Fruit fly (Drosophila melanogaster) Kc167 (cell line): Measurements from ENCODE around the gene mRpL37.

Source experiments
- Myc ChIP-seq: fragments of >200 bp; optimal IDR thresholded peaks from 2 replicates; lab custom pipeline; 2017; ENCODE audit warnings: missing external identifiers
- Sin3A ChIP-seq: fragments of >200 bp; optimal IDR thresholded peaks from 2 replicates; lab custom pipeline; 2018; ENCODE audit warnings: missing external identifiers
- h ChIP-seq: fragments of >200 bp; optimal IDR thresholded peaks from 3 replicates; lab custom pipeline; 2018; ENCODE audit warnings: missing external identifiers
- insv ChIP-seq: fragments of >200 bp; optimal IDR thresholded peaks from 3 replicates; lab custom pipeline; 2018; ENCODE audit warnings: missing external identifiers
- psq ChIP-seq: fragments of >200 bp; optimal IDR thresholded peaks from 2 replicates; lab custom pipeline; 2017; ENCODE audit warnings: missing external identifiers
- ttk ChIP-seq: sonication (Bioruptor generic); optimal IDR thresholded peaks from 2 replicates; lab custom pipeline; 2017; ENCODE audit warnings: missing external identifiers

The mRpL37 gene

dm6 chr3R:10778151-10778550 is 5.7 kb downstream of the mRpL37 start:
- TF ChIP-seq h (lab: Kevin White, UChicago), result no peak
- TF ChIP-seq Sin3A (lab: Kevin White, UChicago), result no peak
- no peak for TF ChIP-seq insv
- TF ChIP-seq ttk, result no peak
- no peak for TF ChIP-seq Myc (lab: Kevin White, UChicago)
- TF ChIP-seq psq (lab: Kevin White, UChicago), result no peak

DNA sequence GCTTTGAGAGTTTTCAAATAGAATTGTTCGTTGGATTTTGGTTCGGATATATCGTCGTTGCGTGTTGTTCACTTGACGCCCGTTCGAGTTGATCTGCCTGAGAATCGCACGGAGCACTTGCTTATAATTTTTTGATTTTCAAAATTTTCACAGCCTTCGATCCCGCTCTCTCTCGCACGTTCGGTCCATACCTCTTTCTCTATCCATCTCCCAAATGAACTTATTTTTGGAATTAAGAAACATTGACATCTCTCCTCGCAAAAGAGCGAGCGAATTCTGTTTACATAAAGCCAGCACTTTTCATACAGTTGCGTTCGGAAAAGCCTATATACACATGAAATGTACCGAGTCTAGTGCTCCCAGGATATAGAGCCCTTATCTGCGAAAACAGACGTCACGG is 6.6 kb downstream of the mRpL37 start, which contains the start of the genes CG45076, CG45078 and fau:
Gene CG45076, minus strand, starts transcription at position 101 of the 400 bp plus-strand sequence.
Gene CG45078, minus strand, starts transcription at position 101 of the 400 bp plus-strand sequence.
Gene fau, minus strand, starts transcription at position 101 of the 400 bp plus-strand sequence.
- TF ChIP-seq psq (lab: Kevin White, UChicago), result no peak
- TF ChIP-seq Sin3A (lab: Kevin White, UChicago), result no peak
- no peak for TF ChIP-seq Myc (lab: Kevin White, UChicago)
- TF ChIP-seq h (lab: Kevin White, UChicago), result no peak
- no peak for TF ChIP-seq ttk
- no peak for TF ChIP-seq insv

DNA sequence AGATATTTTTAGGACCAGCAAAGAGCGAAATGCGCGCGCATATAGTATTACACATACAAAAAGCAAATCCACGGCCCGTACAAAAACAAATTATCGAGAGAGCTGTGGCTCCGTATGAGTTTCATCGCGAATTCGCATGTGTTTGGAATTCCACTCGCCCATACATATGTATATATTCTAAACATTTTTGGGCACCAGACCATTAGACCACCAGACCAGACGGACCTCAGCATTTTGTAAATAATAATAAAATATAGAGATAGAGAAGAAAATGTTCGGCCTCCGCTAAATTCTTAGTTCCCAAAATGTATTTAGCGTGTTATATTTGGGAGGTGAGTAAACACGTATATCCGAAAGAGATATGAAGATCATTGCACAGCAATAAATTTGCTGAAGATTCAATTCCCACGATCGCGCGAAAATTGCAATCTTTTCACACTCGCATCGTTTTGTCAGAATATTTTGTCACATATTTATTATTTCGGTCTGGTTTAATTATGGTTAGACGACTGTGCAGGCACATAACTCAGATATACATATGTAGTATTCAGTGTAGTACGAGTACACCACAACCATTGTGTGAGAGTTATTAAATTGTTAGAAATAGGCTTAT is 7.7 kb downstream of the mRpL37 start:
- TF ChIP-seq insv (no peak), psq (lab: Kevin White, UChicago) (no peak), Myc (lab: Kevin White, UChicago) (no peak), Sin3A (lab: Kevin White, UChicago) (no peak), h (lab: Kevin White, UChicago) (no peak)

DNA sequence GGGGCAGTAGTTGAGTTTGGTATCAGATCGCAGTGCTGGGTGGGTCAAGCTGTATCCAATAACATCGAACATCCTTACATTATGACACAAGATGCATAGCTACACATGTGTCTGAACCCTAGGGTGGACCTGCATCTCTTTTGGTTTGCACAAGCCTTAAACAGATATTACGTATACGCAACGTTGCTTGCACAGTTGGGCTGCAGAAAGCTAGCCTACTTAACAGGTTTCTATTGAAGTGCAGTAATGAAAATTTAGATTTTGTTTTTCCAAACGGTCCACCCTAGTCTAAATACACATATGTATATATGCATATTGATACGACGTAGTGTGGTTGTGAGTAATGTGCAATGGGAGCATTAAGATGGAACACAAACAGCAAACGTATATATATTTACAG is 8.6 kb downstream of the mRpL37 start:
- TF ChIP-seq ttk, result no peak
- no peak for TF ChIP-seq Sin3A (lab: Kevin White, UChicago)
- TF ChIP-seq psq (lab: Kevin White, UChicago), result no peak
- no peak for TF ChIP-seq Myc (lab: Kevin White, UChicago)
- TF ChIP-seq h (lab: Kevin White, UChicago), result no peak
- TF ChIP-seq insv, result no peak

DNA sequence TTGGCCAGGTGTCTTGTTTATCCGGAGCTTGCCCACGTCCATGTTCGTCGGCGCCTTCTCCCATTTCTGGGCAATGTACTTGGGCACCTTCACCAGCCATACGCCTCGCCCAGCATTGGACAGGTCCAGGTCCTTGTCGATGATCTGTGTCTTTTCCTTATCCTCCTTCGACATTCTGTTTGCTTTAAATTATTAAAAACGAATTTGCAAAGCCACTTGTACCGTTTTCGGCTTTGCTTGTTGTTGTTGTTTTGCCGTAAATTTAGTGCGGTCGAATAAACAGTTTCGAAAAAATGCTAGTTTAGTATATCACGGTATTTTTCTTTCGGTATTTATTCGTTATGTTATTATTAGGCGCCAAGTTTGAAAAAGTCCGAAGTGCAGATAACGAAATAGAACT is 16.4 kb downstream of the mRpL37 start, which contains the start of gene TfIIFbeta:
Gene TfIIFbeta, minus strand, starts transcription at position 279 of the 400 bp plus-strand sequence.
- no peak for TF ChIP-seq Sin3A (lab: Kevin White, UChicago)
- TF ChIP-seq h (lab: Kevin White, UChicago), result no peak
- TF ChIP-seq insv, result no peak
- TF ChIP-seq Myc (lab: Kevin White, UChicago), result no peak

dm6 chr3R:10761980-10762379 is 21.9 kb downstream of the mRpL37 start:
- TF ChIP-seq Myc (lab: Kevin White, UChicago) (no peak), psq (lab: Kevin White, UChicago) (no peak), ttk (no peak), h (lab: Kevin White, UChicago) (no peak), insv (no peak), Sin3A (lab: Kevin White, UChicago) (no peak)

- TF ChIP-seq psq (lab: Kevin White, UChicago), result peak; percentile 26
- TF ChIP-seq ttk, result no peak
Measured at dm6 chr3R:10760966-10761855, 22.7 kb downstream of the mRpL37 start, which contains the start of the genes MED7 and Cap-H2. Gene MED7, minus strand, starts transcription at chr3R:10761032. Gene Cap-H2, plus strand, starts transcription at chr3R:10761310.

- TF ChIP-seq psq (lab: Kevin White, UChicago) (no peak), Sin3A (lab: Kevin White, UChicago) (no peak), Myc (lab: Kevin White, UChicago) (no peak), ttk (no peak), insv (no peak), h (lab: Kevin White, UChicago) (no peak)
Measured at dm6 chr3R:10759348-10759847, 24.5 kb downstream of the mRpL37 start, which contains the start of gene CG31272. Gene CG31272, minus strand, starts transcription at chr3R:10759398.

DNA sequence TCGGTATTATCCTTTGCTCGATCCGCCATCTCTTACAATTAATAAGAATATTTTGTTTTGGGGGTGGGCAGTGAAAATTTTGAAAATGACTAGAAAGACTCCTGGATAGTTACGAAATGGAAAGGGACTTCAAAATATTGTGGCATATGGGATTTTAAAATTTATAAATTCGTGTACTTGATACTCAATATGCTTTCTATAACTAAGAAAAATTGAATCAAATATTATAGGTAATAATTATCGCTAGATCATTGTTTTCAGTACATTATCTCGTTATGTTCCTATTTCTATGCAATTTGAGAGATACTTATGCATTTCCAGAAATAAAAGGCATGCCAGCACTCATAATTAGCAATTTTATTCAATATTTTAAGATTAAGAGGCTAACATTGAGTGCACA is 28.4 kb downstream of the mRpL37 start, which contains the start of gene CG14691:
Gene CG14691, minus strand, starts transcription at position 101 of the 400 bp plus-strand sequence.
- no peak for TF ChIP-seq insv
- no peak for TF ChIP-seq Myc (lab: Kevin White, UChicago)
- TF ChIP-seq h (lab: Kevin White, UChicago), result no peak
- no peak for TF ChIP-seq psq (lab: Kevin White, UChicago)
- TF ChIP-seq ttk, result no peak
- TF ChIP-seq Sin3A (lab: Kevin White, UChicago), result no peak

DNA sequence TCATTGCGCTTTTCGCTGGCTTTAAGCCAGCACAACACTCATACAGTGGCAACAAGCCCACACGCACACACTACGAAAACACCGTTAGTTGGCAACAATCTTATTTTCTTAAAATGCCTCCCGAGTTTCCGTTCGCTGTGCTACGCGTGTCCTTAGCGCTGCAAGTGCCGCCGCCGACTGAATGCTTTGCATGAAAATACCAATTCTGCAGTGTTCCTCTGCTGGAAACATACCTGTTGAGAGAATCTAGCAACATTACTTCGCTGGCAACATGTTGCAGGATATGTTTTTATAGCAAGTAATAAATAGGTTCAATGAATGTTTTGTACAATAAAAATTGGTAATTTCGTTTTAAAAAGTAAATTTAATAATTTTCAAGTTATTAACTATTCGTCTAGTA is 32.8 kb downstream of the mRpL37 start, which contains the start of gene TkR86C:
Gene TkR86C, minus strand, starts transcription at position 168 of the 400 bp plus-strand sequence.
- TF ChIP-seq insv (no peak), ttk (no peak), Myc (lab: Kevin White, UChicago) (no peak), Sin3A (lab: Kevin White, UChicago) (no peak), psq (lab: Kevin White, UChicago) (no peak), h (lab: Kevin White, UChicago) (no peak)

- TF ChIP-seq insv (no peak), Myc (lab: Kevin White, UChicago) (no peak), psq (lab: Kevin White, UChicago) (no peak), ttk (no peak), Sin3A (lab: Kevin White, UChicago) (no peak), h (lab: Kevin White, UChicago) (no peak)
Measured at dm6 chr3R:10747650-10748049, 36.2 kb downstream of the mRpL37 start.
